Worm (Caenorhabditis elegans) whole organism, L1 larva: ENCODE results near the gene klp-19.

Experiments used
- C16A3.4 ChIP-seq: fragments of 150-350 bp; optimal IDR thresholded peaks from 2 replicates; lab custom pipeline; 2014; ENCODE audit warnings: missing biosample characterization, missing genetic modification characterization
- C34B4.2 ChIP-seq: sonication (generic microtip); optimal IDR thresholded peaks from 2 replicates; lab custom pipeline; 2017; ENCODE audit warnings: mild to moderate bottlenecking, missing genetic modification characterization, missing compliant biosample characterization
- F16B12.6 ChIP-seq: fragments of 150-350 bp; optimal IDR thresholded peaks from 2 replicates; lab custom pipeline; 2014; ENCODE audit warnings: missing biosample characterization, missing genetic modification characterization
- aha-1 ChIP-seq: fragments of 150-350 bp; optimal IDR thresholded peaks from 2 replicates; lab custom pipeline; 2014; ENCODE audit warnings: missing biosample characterization, missing genetic modification characterization
- ama-1 ChIP-seq: fragments of 150-350 bp; optimal IDR thresholded peaks from 2 replicates; lab custom pipeline; 2014
- blmp-1 ChIP-seq: fragments of 150-350 bp; optimal IDR thresholded peaks from 2 replicates; lab custom pipeline; 2014; ENCODE audit warnings: missing biosample characterization, missing genetic modification characterization
- ceh-63 ChIP-seq: fragments of 200-800 bp; sonication (Bioruptor generic); optimal IDR thresholded peaks from 2 replicates; lab custom pipeline; 2018; ENCODE audit warnings: mild to moderate bottlenecking, missing genetic modification characterization, missing compliant biosample characterization
- ceh-88 ChIP-seq: fragments of 200-800 bp; sonication (Bioruptor generic); IDR thresholded peaks from 2 replicates; pipeline ENCODE4 v1.3.6; 2022; ENCODE audit warnings: missing genetic modification characterization, missing compliant biosample characterization
- ceh-90 ChIP-seq: sonication (generic microtip); optimal IDR thresholded peaks from 2 replicates; lab custom pipeline; 2016; ENCODE audit warnings: missing genetic modification characterization, missing compliant biosample characterization
- ces-1 ChIP-seq: fragments of 150-350 bp; optimal IDR thresholded peaks from 2 replicates; lab custom pipeline; 2014; ENCODE audit warnings: missing biosample characterization, missing genetic modification reagents, missing genetic modification characterization
- efl-1 ChIP-seq, 4 experiments: fragments of 150-350 bp; optimal IDR thresholded peaks in 3 of 4; peaks in 1 of 4; 1 replicate in 1 of 4; 2 replicates in 3 of 4; lab custom pipeline; 2014; ENCODE audit warnings: missing biosample characterization in 2 of 4, missing genetic modification characterization in 2 of 4, missing genetic modification reagents in 2 of 4
- efl-3 ChIP-seq: fragments of 200-800 bp; sonication (Bioruptor generic); optimal IDR thresholded peaks from 2 replicates; lab custom pipeline; 2018; ENCODE audit warnings: mild to moderate bottlenecking, missing genetic modification characterization, missing compliant biosample characterization
- egl-27 ChIP-seq, 2 experiments: fragments of 150-350 bp in 1 of 2; sonication (generic microtip); optimal IDR thresholded peaks; 3 replicates each; lab custom pipeline; 2017 to 2018; ENCODE audit warnings: missing biosample characterization in 2 of 2, missing genetic modification characterization in 2 of 2, missing genetic modification reagents in 2 of 2
- elt-2 ChIP-seq: sonication (generic microtip); optimal IDR thresholded peaks from 2 replicates; lab custom pipeline; 2016; ENCODE audit warnings: missing genetic modification characterization, mild to moderate bottlenecking, inconsistent platforms, missing compliant biosample characterization, missing genetic modification reagents
- elt-3 ChIP-seq, 6 experiments: fragments of 150-350 bp in 1 of 6; sonication (generic microtip); optimal IDR thresholded peaks; 2 replicates each; lab custom pipeline; 2017 to 2018; ENCODE audit warnings: missing biosample characterization in 6 of 6, missing genetic modification characterization in 6 of 6, inconsistent platforms in 1 of 6
- fkh-8 ChIP-seq: sonication (generic microtip); optimal IDR thresholded peaks from 2 replicates; lab custom pipeline; 2016; ENCODE audit warnings: mild to moderate bottlenecking, missing genetic modification characterization, missing compliant biosample characterization
- hlh-17 ChIP-seq: fragments of 200-800 bp; sonication (Bioruptor generic); optimal IDR thresholded peaks from 2 replicates; lab custom pipeline; 2018; ENCODE audit warnings: missing genetic modification characterization, mild to moderate bottlenecking, missing compliant biosample characterization, moderate library complexity, borderline replicate concordance
- jun-1 ChIP-seq: fragments of 150-350 bp; optimal IDR thresholded peaks from 2 replicates; lab custom pipeline; 2014; ENCODE audit warnings: missing biosample characterization, missing genetic modification reagents, missing genetic modification characterization
- lin-13 ChIP-seq: fragments of 150-350 bp; optimal IDR thresholded peaks from 2 replicates; lab custom pipeline; 2014; ENCODE audit warnings: missing biosample characterization, missing genetic modification reagents, missing genetic modification characterization
- lin-35 ChIP-seq, 2 experiments: fragments of 150-350 bp; optimal IDR thresholded peaks; 2 replicates each; lab custom pipeline; 2014; ENCODE audit warnings: missing biosample characterization in 2 of 2, missing genetic modification characterization in 2 of 2, missing genetic modification reagents in 2 of 2
- lin-39 ChIP-seq: fragments of 150-350 bp; optimal IDR thresholded peaks from 2 replicates; lab custom pipeline; 2014; ENCODE audit warnings: missing biosample characterization, missing genetic modification reagents, missing genetic modification characterization
- lir-3 ChIP-seq: sonication (generic microtip); optimal IDR thresholded peaks from 2 replicates; lab custom pipeline; 2016; ENCODE audit warnings: mild to moderate bottlenecking, missing genetic modification characterization, moderate library complexity, missing compliant biosample characterization; ENCODE audit not compliant: poor library complexity
- lsy-2 ChIP-seq, 2 experiments: fragments of 150-350 bp; optimal IDR thresholded peaks; 2 replicates each; lab custom pipeline; 2014; ENCODE audit warnings: missing biosample characterization in 2 of 2, missing genetic modification characterization in 2 of 2
- mdl-1 ChIP-seq, 2 experiments: fragments of 150-350 bp; optimal IDR thresholded peaks; 2 replicates each; lab custom pipeline; 2014 to 2017; ENCODE audit warnings: missing biosample characterization in 2 of 2, missing genetic modification characterization in 2 of 2, inconsistent platforms in 1 of 2
- mep-1 ChIP-seq: fragments of 150-350 bp; optimal IDR thresholded peaks from 2 replicates; lab custom pipeline; 2014; ENCODE audit warnings: missing biosample characterization, missing genetic modification characterization
- nhr-12 ChIP-seq: sonication (generic microtip); optimal IDR thresholded peaks from 2 replicates; lab custom pipeline; 2017; ENCODE audit warnings: missing biosample characterization, missing genetic modification characterization
- nhr-20 ChIP-seq: sonication (generic microtip); optimal IDR thresholded peaks from 2 replicates; lab custom pipeline; 2016; ENCODE audit warnings: mild to moderate bottlenecking, missing genetic modification characterization, missing compliant biosample characterization
- nhr-237 ChIP-seq: fragments of 150-350 bp; optimal IDR thresholded peaks from 2 replicates; lab custom pipeline; 2014; ENCODE audit warnings: missing biosample characterization, missing genetic modification characterization
- nhr-47 ChIP-seq: sonication (generic microtip); optimal IDR thresholded peaks from 2 replicates; lab custom pipeline; 2016; ENCODE audit warnings: mild to moderate bottlenecking, missing genetic modification characterization, moderate library complexity, missing compliant biosample characterization
- nhr-71 ChIP-seq: sonication (generic microtip); optimal IDR thresholded peaks from 2 replicates; lab custom pipeline; 2016; ENCODE audit warnings: mild to moderate bottlenecking, missing genetic modification characterization, moderate library complexity, missing compliant biosample characterization
- nhr-84 ChIP-seq: sonication (generic microtip); optimal IDR thresholded peaks from 2 replicates; lab custom pipeline; 2017; ENCODE audit warnings: missing biosample characterization, missing genetic modification characterization
- nhr-85 ChIP-seq: sonication (generic microtip); peaks from one replicate; lab custom pipeline; 2016; ENCODE audit warnings: missing genetic modification characterization, inconsistent platforms, missing compliant biosample characterization
- nhr-90 ChIP-seq: sonication (generic microtip); optimal IDR thresholded peaks from 2 replicates; lab custom pipeline; 2016; ENCODE audit warnings: mild to moderate bottlenecking, missing genetic modification characterization, missing compliant biosample characterization; ENCODE audit not compliant: poor library complexity
- pqm-1 ChIP-seq: sonication (generic microtip); optimal IDR thresholded peaks from 3 replicates; lab custom pipeline; 2017; ENCODE audit warnings: missing biosample characterization, missing genetic modification characterization
- rnt-1 ChIP-seq: sonication (generic microtip); optimal IDR thresholded peaks from 2 replicates; lab custom pipeline; 2016; ENCODE audit warnings: mild to moderate bottlenecking, missing genetic modification characterization, moderate library complexity, missing compliant biosample characterization
- skn-1 ChIP-seq: fragments of 150-350 bp; optimal IDR thresholded peaks from 2 replicates; lab custom pipeline; 2014; ENCODE audit warnings: missing biosample characterization, missing genetic modification characterization
- snpc-4 ChIP-seq: fragments of 150-350 bp; optimal IDR thresholded peaks from 2 replicates; lab custom pipeline; 2014; ENCODE audit warnings: missing biosample characterization, missing genetic modification characterization
- sox-4 ChIP-seq: sonication (generic microtip); optimal IDR thresholded peaks from 2 replicates; lab custom pipeline; 2016; ENCODE audit warnings: missing genetic modification characterization, missing compliant biosample characterization
- swsn-7 ChIP-seq: sonication (generic microtip); optimal IDR thresholded peaks from 2 replicates; lab custom pipeline; 2016; ENCODE audit warnings: missing genetic modification characterization, missing compliant biosample characterization
- tbx-2 ChIP-seq: sonication (generic microtip); optimal IDR thresholded peaks from 2 replicates; lab custom pipeline; 2016; ENCODE audit warnings: missing genetic modification characterization, missing compliant biosample characterization
- tlp-1 ChIP-seq: fragments of 150-350 bp; optimal IDR thresholded peaks from 2 replicates; lab custom pipeline; 2014; ENCODE audit warnings: missing biosample characterization, missing genetic modification characterization
- unc-30 ChIP-seq: sonication (generic microtip); optimal IDR thresholded peaks from 2 replicates; lab custom pipeline; 2017; ENCODE audit warnings: missing biosample characterization, missing genetic modification characterization
- unc-86 ChIP-seq: sonication (generic microtip); optimal IDR thresholded peaks from 2 replicates; lab custom pipeline; 2016; ENCODE audit warnings: missing genetic modification characterization, missing compliant biosample characterization
- ztf-11 ChIP-seq, 2 experiments: sonication (generic microtip); optimal IDR thresholded peaks; 2 replicates each; lab custom pipeline; 2016 to 2017; ENCODE audit warnings: missing genetic modification characterization in 2 of 2, missing biosample characterization in 1 of 2, missing compliant biosample characterization in 1 of 2

Gene klp-19

DNA sequence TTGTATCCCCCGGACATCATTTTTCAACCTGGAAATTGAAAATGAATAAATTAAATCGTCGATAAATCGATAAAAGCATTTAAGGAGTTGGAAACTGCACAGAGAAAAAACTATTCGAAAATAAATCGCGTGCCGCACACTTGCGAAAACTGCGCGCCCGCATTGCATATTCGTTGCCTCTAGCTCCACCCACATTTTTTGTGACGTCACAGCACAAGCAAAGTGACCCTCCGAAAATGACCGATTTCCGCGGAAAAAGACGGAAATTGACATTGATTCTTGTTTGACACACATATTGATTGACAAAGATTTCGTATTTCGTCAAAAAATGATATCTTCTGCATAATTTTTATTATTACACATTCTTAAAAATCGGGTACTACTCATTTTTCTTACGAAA is 38.2 kb downstream of the klp-19 start, which contains the start of gene cpf-2 (continued):
- TF ChIP-seq sox-4 (tag; lab: Kevin White, UChicago) (peak; percentile 42), efl-1 (optimal IDR thresholded peaks at IDR 0.05; lab: Kevin White, UChicago) (peak; percentile 77 to 80), efl-1 (GFP tag; optimal IDR thresholded peaks at IDR 0.05 in 1 of 2; lab: Kevin White, UChicago) (peak; percentile 73 to 97), snpc-4 (tag; lab: Kevin White, UChicago) (peak; percentile 78), elt-2 (tag; lab: Kevin White, UChicago) (peak; percentile 42), ceh-63 (GFP tag; lab: Kevin White, UChicago) (no peak), pqm-1 (tag; lab: Kevin White, UChicago) (no peak), nhr-85 (tag; lab: Kevin White, UChicago) (peak; percentile 91), ces-1 (GFP tag; lab: Kevin White, UChicago) (no peak), tlp-1 (no peak), tbx-2 (tag; lab: Kevin White, UChicago) (peak; percentile 83), lin-13 (peak; percentile 66), F16B12.6 (peak; percentile 46), unc-86 (tag; lab: Kevin White, UChicago) (peak; percentile 86), nhr-90 (tag; lab: Kevin White, UChicago) (peak; percentile 84), C16A3.4 (tag; lab: Kevin White, UChicago) (peak; percentile 77), jun-1 (tag; lab: Kevin White, UChicago) (peak; percentile 59), nhr-71 (tag; lab: Kevin White, UChicago) (peak; percentile 91), mdl-1 (tag; optimal IDR thresholded peaks at IDR 0.05; lab: Kevin White, UChicago) (peak in 1 of 2 experiments; percentile 58), egl-27 (tag; optimal IDR thresholded peaks at IDR 0.05; lab: Kevin White, UChicago) (no peak), nhr-47 (tag; lab: Kevin White, UChicago) (peak; percentile 87), lin-39 (peak; percentile 55), nhr-84 (tag; lab: Kevin White, UChicago) (no peak), efl-3 (GFP tag; lab: Kevin White, UChicago) (no peak), fkh-8 (tag; lab: Kevin White, UChicago) (peak; percentile 80), nhr-20 (tag; lab: Kevin White, UChicago) (peak; percentile 81), lir-3 (peak; percentile 72), C34B4.2 (no peak), lsy-2 (tag; optimal IDR thresholded peaks at IDR 0.05; lab: Kevin White, UChicago) (peak; percentile 80), elt-3 (tag; optimal IDR thresholded peaks at IDR 0.05; lab: Kevin White, UChicago) (peak in 1 of 6 experiments; percentile 53), blmp-1 (tag; lab: Kevin White, UChicago) (peak; percentile 62), ceh-90 (peak; percentile 31), ceh-88 (GFP tag; lab: Robert Waterston, UW) (peak; percentile 27; the same call in 1 of the 2 replicates), nhr-12 (tag; lab: Kevin White, UChicago) (no peak), ztf-11 (tag; optimal IDR thresholded peaks at IDR 0.05; lab: Kevin White, UChicago) (peak; percentile 27 to 75), hlh-17 (no peak), unc-30 (tag; lab: Kevin White, UChicago) (no peak), aha-1 (tag; lab: Kevin White, UChicago) (no peak), swsn-7 (peak; percentile 84), nhr-237 (no peak), ama-1 (lab: Kevin White, UChicago) (no peak), rnt-1 (tag; lab: Kevin White, UChicago) (peak; percentile 92), mep-1 (tag; lab: Kevin White, UChicago) (peak; percentile 49), skn-1 (tag; lab: Kevin White, UChicago) (peak; percentile 80), lin-35 (GFP tag; optimal IDR thresholded peaks at IDR 0.05; lab: Kevin White, UChicago) (peak; percentile 69 to 77)
- TF ChIP-seq, all 84 proteins: peak for 54
